Worm (Caenorhabditis elegans) whole organism, late embryonic: ENCODE results near the gene rbm-26.

ENCODE experiments used
- C08G9.2 ChIP-seq: sonication (generic microtip); optimal IDR thresholded peaks from 2 replicates; lab custom pipeline; 2016; ENCODE audit warnings: mild to moderate bottlenecking, missing genetic modification characterization, moderate library complexity, missing compliant biosample characterization
- K09A11.1 ChIP-seq: sonication (generic microtip); optimal IDR thresholded peaks from 2 replicates; lab custom pipeline; 2017; ENCODE audit warnings: antibody characterized with exemption, mild to moderate bottlenecking, missing genetic modification characterization, missing compliant biosample characterization; ENCODE audit not compliant: insufficient read depth
- ahr-1 ChIP-seq: sonication (generic microtip); optimal IDR thresholded peaks from 2 replicates; lab custom pipeline; 2016; ENCODE audit warnings: missing genetic modification characterization, missing compliant biosample characterization
- ceh-19 ChIP-seq: fragments of 200-800 bp; sonication (Bioruptor generic); optimal IDR thresholded peaks from 2 replicates; lab custom pipeline; 2018; ENCODE audit warnings: mild to moderate bottlenecking, missing genetic modification characterization, missing compliant biosample characterization
- ceh-2 ChIP-seq: sonication (generic microtip); optimal IDR thresholded peaks from 2 replicates; lab custom pipeline; 2016; ENCODE audit warnings: missing genotype, missing genetic modification characterization, missing compliant biosample characterization
- ceh-22 ChIP-seq: sonication (generic microtip); optimal IDR thresholded peaks from 2 replicates; lab custom pipeline; 2017; ENCODE audit warnings: missing biosample characterization, missing genetic modification characterization
- ceh-24 ChIP-seq: sonication (generic microtip); optimal IDR thresholded peaks from 2 replicates; lab custom pipeline; 2016; ENCODE audit warnings: mild to moderate bottlenecking, missing genetic modification characterization, missing compliant biosample characterization
- ceh-34 ChIP-seq: sonication (generic microtip); optimal IDR thresholded peaks from 2 replicates; lab custom pipeline; 2016; ENCODE audit warnings: mild to moderate bottlenecking, missing genetic modification characterization, missing compliant biosample characterization
- ceh-45 ChIP-seq: fragments of 200-800 bp; sonication (Bioruptor generic); IDR thresholded peaks from 2 replicates; pipeline ENCODE4 v1.3.6; 2022; ENCODE audit warnings: missing genetic modification reagents, missing genetic modification characterization, missing compliant biosample characterization
- ceh-9 ChIP-seq: sonication (generic microtip); optimal IDR thresholded peaks from 2 replicates; lab custom pipeline; 2016; ENCODE audit warnings: mild to moderate bottlenecking, missing genetic modification characterization, inconsistent platforms, missing compliant biosample characterization
- che-1 ChIP-seq: sonication (generic microtip); optimal IDR thresholded peaks from 2 replicates; lab custom pipeline; 2016; ENCODE audit warnings: mild to moderate bottlenecking, missing genetic modification characterization, missing compliant biosample characterization
- elt-4 ChIP-seq: sonication (generic microtip); optimal IDR thresholded peaks from 2 replicates; lab custom pipeline; 2016; ENCODE audit warnings: missing genetic modification characterization, missing compliant biosample characterization
- ets-4 ChIP-seq: sonication (generic microtip); optimal IDR thresholded peaks from 2 replicates; lab custom pipeline; 2016; ENCODE audit warnings: missing genetic modification characterization, missing compliant biosample characterization
- eyg-1 ChIP-seq: sonication (generic microtip); optimal IDR thresholded peaks from 2 replicates; lab custom pipeline; 2016; ENCODE audit warnings: missing genotype, missing genetic modification characterization, missing compliant biosample characterization
- fax-1 ChIP-seq: sonication (generic microtip); optimal IDR thresholded peaks from 2 replicates; lab custom pipeline; 2016; ENCODE audit warnings: missing genotype, missing genetic modification characterization, missing compliant biosample characterization
- fkh-6 ChIP-seq: sonication (generic microtip); optimal IDR thresholded peaks from 2 replicates; lab custom pipeline; 2016; ENCODE audit warnings: missing genetic modification characterization, missing compliant biosample characterization
- hlh-15 ChIP-seq: sonication (generic microtip); optimal IDR thresholded peaks from 2 replicates; lab custom pipeline; 2016; ENCODE audit warnings: missing genetic modification characterization, missing compliant biosample characterization
- hlh-6 ChIP-seq: sonication (generic microtip); optimal IDR thresholded peaks from 2 replicates; lab custom pipeline; 2016; ENCODE audit warnings: missing genotype, missing genetic modification characterization, missing compliant biosample characterization
- lim-6 ChIP-seq: sonication (generic microtip); optimal IDR thresholded peaks from 2 replicates; lab custom pipeline; 2016; ENCODE audit warnings: missing genetic modification characterization, missing compliant biosample characterization
- lin-11 ChIP-seq: fragments of 200-800 bp; sonication (Bioruptor generic); optimal IDR thresholded peaks from 2 replicates; lab custom pipeline; 2018; ENCODE audit warnings: mild to moderate bottlenecking, missing genetic modification characterization, missing compliant biosample characterization
- madf-2 ChIP-seq: sonication (generic microtip); optimal IDR thresholded peaks from 2 replicates; lab custom pipeline; 2017; ENCODE audit warnings: missing genetic modification characterization, missing compliant biosample characterization
- mec-3 ChIP-seq: sonication (generic microtip); optimal IDR thresholded peaks from 2 replicates; lab custom pipeline; 2016; ENCODE audit warnings: borderline replicate concordance, missing genetic modification characterization, missing compliant biosample characterization
- nfya-1 ChIP-seq: sonication (generic microtip); optimal IDR thresholded peaks from 2 replicates; lab custom pipeline; 2017; ENCODE audit warnings: missing genetic modification characterization, mild to moderate bottlenecking, missing compliant biosample characterization, antibody characterized with exemption, moderate library complexity
- nhr-11 ChIP-seq: fragments of 150-350 bp; optimal IDR thresholded peaks from 2 replicates; lab custom pipeline; 2014; ENCODE audit warnings: missing biosample characterization, missing genetic modification characterization
- nhr-232 ChIP-seq: sonication (generic microtip); optimal IDR thresholded peaks from 2 replicates; lab custom pipeline; 2016; ENCODE audit warnings: missing genetic modification characterization, missing compliant biosample characterization
- pat-9 ChIP-seq: fragments of 200-800 bp; sonication (Bioruptor generic); optimal IDR thresholded peaks from 2 replicates; lab custom pipeline; 2018; ENCODE audit warnings: mild to moderate bottlenecking, missing genetic modification characterization, moderate library complexity, missing compliant biosample characterization
- pax-1 ChIP-seq: fragments of 150-350 bp; optimal IDR thresholded peaks from 2 replicates; lab custom pipeline; 2014; ENCODE audit warnings: missing biosample characterization, missing genetic modification characterization
- pha-4 ChIP-seq: fragments of 150-350 bp; optimal IDR thresholded peaks from 2 replicates; lab custom pipeline; 2018; ENCODE audit warnings: missing biosample characterization, missing genetic modification reagents, missing genetic modification characterization
- pqm-1 ChIP-seq: sonication (generic microtip); optimal IDR thresholded peaks from 2 replicates; lab custom pipeline; 2016; ENCODE audit warnings: missing genetic modification characterization, missing compliant biosample characterization
- ref-2 ChIP-seq: sonication (generic microtip); optimal IDR thresholded peaks from 2 replicates; lab custom pipeline; 2016; ENCODE audit warnings: missing genetic modification characterization, missing compliant biosample characterization
- rnt-1 ChIP-seq: sonication (generic microtip); optimal IDR thresholded peaks from 2 replicates; lab custom pipeline; 2016; ENCODE audit warnings: missing genetic modification characterization, missing compliant biosample characterization
- sdc-2 ChIP-seq: sonication (generic microtip); optimal IDR thresholded peaks from 2 replicates; lab custom pipeline; 2016; ENCODE audit warnings: missing genotype, missing genetic modification characterization, missing compliant biosample characterization
- sox-4 ChIP-seq: sonication (generic microtip); optimal IDR thresholded peaks from 2 replicates; lab custom pipeline; 2017; ENCODE audit warnings: mild to moderate bottlenecking, missing genetic modification characterization, inconsistent platforms, missing compliant biosample characterization
- syd-9 ChIP-seq: sonication (generic microtip); optimal IDR thresholded peaks from 2 replicates; lab custom pipeline; 2016; ENCODE audit warnings: mild to moderate bottlenecking, missing genetic modification characterization, moderate library complexity, missing compliant biosample characterization
- tbx-2 ChIP-seq: sonication (generic microtip); optimal IDR thresholded peaks from 2 replicates; lab custom pipeline; 2016; ENCODE audit warnings: missing genetic modification characterization, missing compliant biosample characterization
- tbx-7 ChIP-seq: sonication (generic microtip); optimal IDR thresholded peaks from 2 replicates; lab custom pipeline; 2016; ENCODE audit warnings: missing genotype, missing genetic modification characterization, missing compliant biosample characterization
- unc-55 ChIP-seq: sonication (generic microtip); optimal IDR thresholded peaks from 2 replicates; lab custom pipeline; 2017; ENCODE audit warnings: missing biosample characterization, missing genetic modification reagents, missing genetic modification characterization
- zip-5 ChIP-seq: sonication (generic microtip); optimal IDR thresholded peaks from 2 replicates; lab custom pipeline; 2016; ENCODE audit warnings: missing genetic modification characterization, missing compliant biosample characterization
- ztf-16 ChIP-seq: sonication (generic microtip); optimal IDR thresholded peaks from 2 replicates; lab custom pipeline; 2017; ENCODE audit warnings: missing genetic modification characterization, missing compliant biosample characterization

The rbm-26 gene

ce11 chrIII:5740666-5741065 is 29.3 kb downstream of the rbm-26 start, which contains the start of gene B0244.16:
B0244.16 (plus strand) TSS chrIII:5740966.
- TF ChIP-seq eyg-1 (no peak), fkh-6 (tag; lab: Kevin White, UChicago) (no peak), ceh-45 (GFP tag; lab: Robert Waterston, UW) (no peak), sdc-2 (tag; lab: Kevin White, UChicago) (no peak), nhr-11 (tag; lab: Kevin White, UChicago) (no peak), che-1 (no peak), nhr-232 (no peak), elt-4 (no peak), pqm-1 (no peak), syd-9 (tag; lab: Kevin White, UChicago) (no peak), tbx-7 (tag; lab: Kevin White, UChicago) (no peak), ahr-1 (no peak), ztf-16 (tag; lab: Kevin White, UChicago) (no peak), rnt-1 (tag; lab: Kevin White, UChicago) (no peak), ets-4 (tag; lab: Kevin White, UChicago) (no peak), hlh-15 (tag; lab: Kevin White, UChicago) (no peak)

ce11 chrIII:5743084-5743483 is 31.7 kb downstream of the rbm-26 start, which contains the start of gene B0244.15:
B0244.15 (plus strand) TSS chrIII:5743384.
- TF ChIP-seq ceh-24 (tag; lab: Kevin White, UChicago) = no peak
- no peak for TF ChIP-seq pha-4

- TF ChIP-seq nhr-11 (tag; lab: Kevin White, UChicago) (no peak), nfya-1 (no peak), fax-1 (tag; lab: Kevin White, UChicago) (no peak)
Measured at ce11 chrIII:5744579-5744978, 33.2 kb downstream of the rbm-26 start, which contains the start of gene B0244.5. B0244.5 (plus strand) TSS chrIII:5744879.

ce11 chrIII:5747185-5747584 is 35.8 kb downstream of the rbm-26 start, which contains the start of gene B0244.4:
B0244.4 (plus strand) TSS chrIII:5747485.
- no peak for TF ChIP-seq ceh-24 (tag; lab: Kevin White, UChicago)
- no peak for TF ChIP-seq zip-5
- TF ChIP-seq ceh-19 (GFP tag; lab: Kevin White, UChicago) = no peak
- no peak for TF ChIP-seq ztf-16 (tag; lab: Kevin White, UChicago)
- TF ChIP-seq hlh-6 = no peak
- TF ChIP-seq C08G9.2 (tag; lab: Kevin White, UChicago) = no peak
- no peak for TF ChIP-seq mec-3 (tag; lab: Kevin White, UChicago)
- TF ChIP-seq nhr-11 (tag; lab: Kevin White, UChicago) = no peak
- no peak for TF ChIP-seq lim-6
- no peak for TF ChIP-seq ceh-45 (GFP tag; lab: Robert Waterston, UW)
- TF ChIP-seq pax-1 (tag; lab: Kevin White, UChicago) = no peak
- TF ChIP-seq pat-9 (tag; lab: Kevin White, UChicago) = no peak
- no peak for TF ChIP-seq tbx-2 (tag; lab: Kevin White, UChicago)
- TF ChIP-seq ceh-9 = no peak

ce11 chrIII:5748360-5748759 is 37.0 kb downstream of the rbm-26 start:
- TF ChIP-seq eyg-1 (no peak), lin-11 (tag; lab: Kevin White, UChicago) (no peak), madf-2 (no peak)

- no peak for TF ChIP-seq rnt-1 (tag; lab: Kevin White, UChicago)
- no peak for TF ChIP-seq unc-55 (GFP tag; lab: Kevin White, UChicago)
- TF ChIP-seq ref-2 = no peak
- no peak for TF ChIP-seq ceh-22 (tag; lab: Kevin White, UChicago)
- no peak for TF ChIP-seq sox-4
- no peak for TF ChIP-seq ceh-2 (tag; lab: Kevin White, UChicago)
- TF ChIP-seq pax-1 (tag; lab: Kevin White, UChicago) = no peak
- no peak for TF ChIP-seq K09A11.1 (tag; lab: Kevin White, UChicago)
- no peak for TF ChIP-seq ceh-34 (tag; lab: Kevin White, UChicago)
Measured at ce11 chrIII:5750503-5750902, 39.2 kb downstream of the rbm-26 start.
